Fruit fly (Drosophila melanogaster) whole organism, embryonic: ENCODE data around the gene MTF-1.

ENCODE experiments used
- Atf-2 ChIP-seq: fragments of 200-800 bp; sonication (Bioruptor generic); optimal IDR thresholded peaks from 2 replicates; lab custom pipeline; 2016; ENCODE audit warnings: missing biosample characterization, missing genetic modification characterization
- Bgb ChIP-seq: fragments of 200-800 bp; sonication (Bioruptor generic); IDR thresholded peaks from 2 replicates; pipeline ENCODE4 v1.3.6; 2022; ENCODE audit warnings: missing biosample characterization, missing genetic modification characterization; ENCODE audit not compliant: partially characterized antibody
- Blimp-1 ChIP-seq: fragments of 200-800 bp; sonication (Bioruptor generic); optimal IDR thresholded peaks from 3 replicates; lab custom pipeline; 2018; ENCODE audit warnings: missing biosample characterization, missing genetic modification characterization, mild to moderate bottlenecking, moderate library complexity, missing genetic modification reagents
- CG12942 ChIP-seq: fragments of 200-800 bp; sonication (Bioruptor generic); optimal IDR thresholded peaks from 3 replicates; lab custom pipeline; 2016; ENCODE audit warnings: missing biosample characterization, missing genetic modification characterization
- CG14014 ChIP-seq: fragments of 200-800 bp; sonication (Bioruptor generic); IDR thresholded peaks from 2 replicates; pipeline ENCODE4 v1.3.6; 2022; ENCODE audit warnings: missing biosample characterization, missing genetic modification characterization
- CG15601 ChIP-seq: fragments of 200-800 bp; sonication (Bioruptor generic); optimal IDR thresholded peaks from 3 replicates; lab custom pipeline; 2019; ENCODE audit warnings: missing biosample characterization, mild to moderate bottlenecking, missing genetic modification characterization, moderate library complexity
- CG17829 ChIP-seq: fragments of 200-800 bp; optimal IDR thresholded peaks from 2 replicates; lab custom pipeline; 2019; ENCODE audit warnings: missing biosample characterization, mild to moderate bottlenecking, missing genetic modification characterization, moderate library complexity
- CG1792 ChIP-seq: fragments of 200-800 bp; sonication (Bioruptor generic); optimal IDR thresholded peaks from 2 replicates; lab custom pipeline; 2016; ENCODE audit warnings: missing biosample characterization, missing genetic modification characterization
- CG30431 ChIP-seq: fragments of 200-800 bp; sonication (Bioruptor generic); optimal IDR thresholded peaks from 2 replicates; lab custom pipeline; 2017; ENCODE audit warnings: missing biosample characterization, missing genetic modification characterization
- CG3065 ChIP-seq: fragments of 200-800 bp; sonication (Bioruptor generic); optimal IDR thresholded peaks from 2 replicates; lab custom pipeline; 2016; ENCODE audit warnings: missing biosample characterization, missing genetic modification characterization
- CG43689 ChIP-seq: fragments of 200-800 bp; sonication (Bioruptor generic); IDR thresholded peaks from 2 replicates; pipeline ENCODE4 v1.3.6; 2022; ENCODE audit warnings: missing biosample characterization, missing genetic modification characterization
- CG6175 ChIP-seq: fragments of 200-800 bp; sonication (Bioruptor generic); IDR thresholded peaks from 3 replicates; pipeline ENCODE4 v1.3.6; 2022; ENCODE audit warnings: missing biosample characterization, missing genetic modification characterization
- CG7745 ChIP-seq: fragments of 200-800 bp; sonication (Bioruptor generic); optimal IDR thresholded peaks from 2 replicates; lab custom pipeline; 2018; ENCODE audit warnings: missing biosample characterization, mild to moderate bottlenecking, missing genetic modification characterization, moderate library complexity
- CG8290 ChIP-seq, 3 experiments: fragments of 200-800 bp; sonication (Bioruptor generic); optimal IDR thresholded peaks; 2 replicates each; lab custom pipeline; 2016 to 2019; ENCODE audit warnings: missing biosample characterization in 3 of 3, missing genetic modification characterization in 3 of 3, mild to moderate bottlenecking in 2 of 3, moderate library complexity in 1 of 3
- CG8924 ChIP-seq: fragments of 200-800 bp; optimal IDR thresholded peaks from 3 replicates; lab custom pipeline; 2019; ENCODE audit warnings: missing biosample characterization, mild to moderate bottlenecking, missing genetic modification characterization, moderate library complexity
- CHES-1-like ChIP-seq: fragments of 200-800 bp; sonication (Bioruptor generic); optimal IDR thresholded peaks from 2 replicates; lab custom pipeline; 2016; ENCODE audit warnings: missing biosample characterization, missing genetic modification characterization
- CrebB ChIP-seq: fragments of 200-800 bp; sonication (Bioruptor generic); optimal IDR thresholded peaks from 3 replicates; lab custom pipeline; 2018; ENCODE audit warnings: missing biosample characterization, mild to moderate bottlenecking, missing genetic modification characterization
- D19B ChIP-seq: fragments of 200-800 bp; sonication (Bioruptor generic); optimal IDR thresholded peaks from 2 replicates; lab custom pipeline; 2017; ENCODE audit warnings: missing biosample characterization, mild to moderate bottlenecking, missing genetic modification characterization
- E2f2 ChIP-seq: fragments of 200-800 bp; sonication (Bioruptor generic); IDR thresholded peaks from 2 replicates; pipeline ENCODE4 v1.3.6; 2022; ENCODE audit warnings: missing biosample characterization, missing genetic modification characterization
- HmgZ ChIP-seq: fragments of 200-800 bp; sonication (Bioruptor generic); optimal IDR thresholded peaks from 2 replicates; lab custom pipeline; 2018; ENCODE audit warnings: missing biosample characterization, mild to moderate bottlenecking, missing genetic modification characterization
- Hr3 ChIP-seq: fragments of 200-800 bp; sonication (Bioruptor generic); optimal IDR thresholded peaks from 3 replicates; lab custom pipeline; 2016; ENCODE audit warnings: missing biosample characterization, missing genetic modification characterization
- Hr39 ChIP-seq: fragments of >200 bp; optimal IDR thresholded peaks from 2 replicates; lab custom pipeline; 2017
- Kr ChIP-seq: fragments of 200-800 bp; sonication (Bioruptor generic); optimal IDR thresholded peaks from 2 replicates; lab custom pipeline; 2017; ENCODE audit warnings: missing biosample characterization, mild to moderate bottlenecking, missing genetic modification characterization
- Max ChIP-seq: fragments of 200-800 bp; sonication (Bioruptor generic); optimal IDR thresholded peaks from 2 replicates; lab custom pipeline; 2016; ENCODE audit warnings: missing biosample characterization, mild to moderate bottlenecking, missing genetic modification characterization
- Med ChIP-seq: fragments of 200-800 bp; sonication (Bioruptor generic); peaks from one replicate; lab custom pipeline; 2016; ENCODE audit warnings: missing biosample characterization, missing genetic modification characterization, mild to moderate bottlenecking, inconsistent platforms, moderate library complexity
- NFAT ChIP-seq: fragments of 200-800 bp; sonication (Bioruptor generic); IDR thresholded peaks from 2 replicates; pipeline ENCODE4 v1.3.6; 2022; ENCODE audit warnings: missing biosample characterization, missing genetic modification characterization
- Nf-YC ChIP-seq: fragments of 200-800 bp; optimal IDR thresholded peaks from 3 replicates; lab custom pipeline; 2019; ENCODE audit warnings: missing biosample characterization, mild to moderate bottlenecking, missing genetic modification characterization, moderate library complexity
- Pdp1 ChIP-seq, 2 experiments: fragments of 200-800 bp; sonication (Bioruptor generic); optimal IDR thresholded peaks; 3 replicates each; lab custom pipeline; 2016; ENCODE audit warnings: missing biosample characterization in 2 of 2, missing genetic modification characterization in 2 of 2, mild to moderate bottlenecking in 1 of 2, moderate library complexity in 1 of 2
- Usf ChIP-seq: fragments of 200-800 bp; sonication (Bioruptor generic); optimal IDR thresholded peaks from 2 replicates; lab custom pipeline; 2017; ENCODE audit warnings: missing genotype, missing biosample characterization, missing genetic modification characterization
- br ChIP-seq: fragments of >200 bp; optimal IDR thresholded peaks from 2 replicates; lab custom pipeline; 2017
- cas ChIP-seq: fragments of 200-800 bp; sonication (Bioruptor generic); IDR thresholded peaks from 2 replicates; pipeline ENCODE4 v1.3.6; 2022; ENCODE audit warnings: missing biosample characterization, missing genetic modification characterization
- chif ChIP-seq, 2 experiments: fragments of 200-800 bp; sonication (Bioruptor generic); optimal IDR thresholded peaks; 3 replicates each; lab custom pipeline; 2016; ENCODE audit warnings: missing biosample characterization in 2 of 2, missing genetic modification characterization in 2 of 2
- dm ChIP-seq: fragments of 200-800 bp; sonication (Bioruptor generic); optimal IDR thresholded peaks from 3 replicates; lab custom pipeline; 2016; ENCODE audit warnings: missing biosample characterization, missing genetic modification characterization
- dmrt11E ChIP-seq: fragments of 200-800 bp; sonication (Bioruptor generic); optimal IDR thresholded peaks from 3 replicates; lab custom pipeline; 2018; ENCODE audit warnings: missing biosample characterization, mild to moderate bottlenecking, missing genetic modification characterization, moderate library complexity
- esg ChIP-seq: fragments of 200-800 bp; sonication (Bioruptor generic); conservative IDR thresholded peaks from 2 replicates; pipeline ENCODE4 v1.3.6; 2022; ENCODE audit warnings: missing biosample characterization, missing genetic modification characterization
- ewg ChIP-seq: fragments of 200-800 bp; sonication (Bioruptor generic); optimal IDR thresholded peaks from 3 replicates; lab custom pipeline; 2017; ENCODE audit warnings: mild to moderate bottlenecking, missing biosample characterization, missing genetic modification reagents, missing genetic modification characterization
- fd102C ChIP-seq: fragments of 200-800 bp; sonication (Bioruptor generic); optimal IDR thresholded peaks from 2 replicates; lab custom pipeline; 2018; ENCODE audit warnings: missing biosample characterization, mild to moderate bottlenecking, missing genetic modification characterization, moderate library complexity
- gcm2 ChIP-seq: fragments of 200-800 bp; sonication (Bioruptor generic); optimal IDR thresholded peaks from 2 replicates; lab custom pipeline; 2016; ENCODE audit warnings: missing biosample characterization, missing genetic modification characterization
- grau ChIP-seq: fragments of 200-800 bp; optimal IDR thresholded peaks from 3 replicates; lab custom pipeline; 2019; ENCODE audit warnings: missing biosample characterization, mild to moderate bottlenecking, missing genetic modification characterization, moderate library complexity
- jumu ChIP-seq: fragments of 200-800 bp; sonication (Bioruptor generic); optimal IDR thresholded peaks from 3 replicates; lab custom pipeline; 2016; ENCODE audit warnings: missing biosample characterization, missing genetic modification characterization
- knrl ChIP-seq: fragments of 200-800 bp; sonication (Bioruptor generic); IDR thresholded peaks from 3 replicates; pipeline ENCODE4 v1.3.6; 2022; ENCODE audit warnings: missing biosample characterization, missing genetic modification characterization; ENCODE audit not compliant: partially characterized antibody
- p53 ChIP-seq: fragments of 200-800 bp; sonication (Bioruptor generic); optimal IDR thresholded peaks from 2 replicates; lab custom pipeline; 2016; ENCODE audit warnings: missing biosample characterization, missing genetic modification characterization
- pita ChIP-seq: fragments of 200-800 bp; sonication (Bioruptor generic); optimal IDR thresholded peaks from 2 replicates; lab custom pipeline; 2017; ENCODE audit warnings: missing biosample characterization, mild to moderate bottlenecking, missing genetic modification characterization
- prd ChIP-seq, 3 experiments: fragments of >200 bp in 2 of 3; fragments of 200-800 bp in 1 of 3; sonication (Bioruptor generic) in 1 of 3; optimal IDR thresholded peaks in 2 of 3; IDR thresholded peaks in 1 of 3; 2 replicates in 2 of 3; 3 replicates in 1 of 3; pipeline versions ENCODE4 v1.3.6 to Lab custom; 2017 to 2022; ENCODE audit warnings: missing biosample characterization in 1 of 3, missing genetic modification characterization in 1 of 3
- pum ChIP-seq: fragments of 200-800 bp; sonication (Bioruptor generic); optimal IDR thresholded peaks from 2 replicates; lab custom pipeline; 2016; ENCODE audit warnings: missing biosample characterization, missing genetic modification characterization
- ro ChIP-seq: fragments of 200-800 bp; sonication (Bioruptor generic); IDR thresholded peaks from 2 replicates; pipeline ENCODE4 v1.3.6; 2022; ENCODE audit warnings: missing biosample characterization, missing genetic modification characterization
- sob ChIP-seq: fragments of 200-800 bp; sonication (Bioruptor generic); IDR thresholded peaks from 2 replicates; pipeline ENCODE4 v1.3.6; 2022; ENCODE audit warnings: missing biosample characterization, missing genetic modification characterization
- ssp ChIP-seq: fragments of 200-800 bp; sonication (Bioruptor generic); IDR thresholded peaks from 2 replicates; pipeline ENCODE4 v1.3.6; 2022; ENCODE audit warnings: missing biosample characterization, missing genetic modification characterization
- tx ChIP-seq: fragments of 200-800 bp; sonication (Bioruptor generic); optimal IDR thresholded peaks from 2 replicates; lab custom pipeline; 2016; ENCODE audit warnings: missing biosample characterization, missing genetic modification characterization
- usp ChIP-seq: fragments of >200 bp; optimal IDR thresholded peaks from 2 replicates; lab custom pipeline; 2017; ENCODE audit warnings: missing biosample characterization, missing genetic modification characterization

Gene MTF-1

dm6 chr3L:9461670-9462246 is 31.6 kb downstream of the MTF-1 start (continued):
- no peak for TF ChIP-seq prd (optimal IDR thresholded peaks at IDR 0.05; lab: Kevin White, UChicago)
- TF ChIP-seq prd (GFP tag; IDR thresholded peaks at IDR 0.05; lab: Robert Waterston, UW) = peak; percentile 59
- no peak for TF ChIP-seq CG8924
- TF ChIP-seq Hr39 (lab: Kevin White, UChicago) = no peak
- TF ChIP-seq HmgZ (tag; lab: Kevin White, UChicago) = peak; percentile 19
- TF ChIP-seq usp = no peak
- TF ChIP-seq sob (GFP tag; lab: Robert Waterston, UW) = no peak; the same call in 1 of the 2 replicates
- TF ChIP-seq cas (GFP tag; lab: Robert Waterston, UW) = no peak
- TF ChIP-seq Usf (GFP tag; lab: Kevin White, UChicago) = peak; percentile 8
- TF ChIP-seq Bgb = peak; percentile 16; the same call in 1 of the 2 replicates
- no peak for TF ChIP-seq Max (GFP tag; lab: Kevin White, UChicago)
- no peak for TF ChIP-seq CG7745
- no peak for TF ChIP-seq br (lab: Kevin White, UChicago)
- no peak for TF ChIP-seq CG17829 (tag; lab: Kevin White, UChicago)
- peak in 1 of 2 experiments; percentile 3 for TF ChIP-seq Pdp1 (GFP tag; optimal IDR thresholded peaks at IDR 0.05; lab: Kevin White, UChicago)
- TF ChIP-seq CG6175 (GFP tag; lab: Robert Waterston, UW) = no peak
- no peak for TF ChIP-seq gcm2 (GFP tag; lab: Kevin White, UChicago)
- TF ChIP-seq fd102C = peak; percentile 71
- peak; percentile 26 for TF ChIP-seq CG1792 (GFP tag; lab: Kevin White, UChicago)
- peak; percentile 20 for TF ChIP-seq CG3065 (GFP tag; lab: Kevin White, UChicago)
- peak; percentile 13 for TF ChIP-seq dm
- no peak for TF ChIP-seq CG12942 (GFP tag; lab: Kevin White, UChicago)
- TF ChIP-seq CG8290 (GFP tag; optimal IDR thresholded peaks at IDR 0.05; lab: Kevin White, UChicago) = no peak
- TF ChIP-seq CG8290 (tag; optimal IDR thresholded peaks at IDR 0.05; lab: Kevin White, UChicago) = peak; percentile 23 to 86
- TF ChIP-seq p53 = no peak
- TF ChIP-seq ro = no peak
- TF ChIP-seq ewg = no peak
- TF ChIP-seq ssp (GFP tag; lab: Robert Waterston, UW) = peak; percentile 25; the same call in 1 of the 2 replicates
- peak; percentile 3 for TF ChIP-seq Blimp-1 (GFP tag; lab: Kevin White, UChicago)
- no peak for TF ChIP-seq pita (GFP tag; lab: Kevin White, UChicago)
- TF ChIP-seq CHES-1-like = no peak
- no peak for TF ChIP-seq tx (GFP tag; lab: Kevin White, UChicago)
- no peak for TF ChIP-seq CG15601 (tag; lab: Kevin White, UChicago)
- TF ChIP-seq Nf-YC (tag; lab: Kevin White, UChicago) = no peak
- TF ChIP-seq E2f2 (GFP tag; lab: Robert Waterston, UW) = no peak; the same call in 1 of the 2 replicates
- TF ChIP-seq jumu (GFP tag; lab: Kevin White, UChicago) = peak; percentile 58
- TF ChIP-seq dmrt11E (tag; lab: Kevin White, UChicago) = peak; percentile 42
- peak; percentile 100 for TF ChIP-seq Kr (GFP tag; lab: Kevin White, UChicago)
- no peak for TF ChIP-seq grau (tag; lab: Kevin White, UChicago)
- TF ChIP-seq pum (GFP tag; lab: Kevin White, UChicago) = no peak
- TF ChIP-seq CG43689 (GFP tag; lab: Robert Waterston, UW) = no peak
- peak; percentile 47 for TF ChIP-seq NFAT
- no peak for TF ChIP-seq CrebB
- TF ChIP-seq CG30431 = peak; percentile 27
- 0 out of 2 replicates have a peak, but pooled peaks have one; percentile 28 for TF ChIP-seq esg
- TF ChIP-seq chif (GFP tag; optimal IDR thresholded peaks at IDR 0.05; lab: Kevin White, UChicago) = peak in 1 of 2 experiments; percentile 38
- TF ChIP-seq Hr3 = no peak
- TF ChIP-seq Med (GFP tag; lab: Kevin White, UChicago) = peak; percentile 95
- no peak for TF ChIP-seq D19B (GFP tag; lab: Kevin White, UChicago)
- no peak for TF ChIP-seq Atf-2 (GFP tag; lab: Kevin White, UChicago)
- peak; percentile 46; the same call in 1 of the 2 replicates for TF ChIP-seq CG14014 (GFP tag; lab: Robert Waterston, UW)
- TF ChIP-seq knrl (GFP tag; lab: Robert Waterston, UW) = no peak
